Worm (Caenorhabditis elegans): ENCODE measurements around the gene sto-4.

The sto-4 gene

ce11 chrX:11628580-11628979, 15.3 kb upstream of the sto-4 start, which contains the start of gene spp-30:
spp-30 (minus strand) TSS chrX:11628680.
- no peak for TF ChIP-seq mab-9 (GFP tag; IDR thresholded peaks at IDR 0.05)
- TF ChIP-seq tbx-2 (tag; optimal IDR thresholded peaks at IDR 0.05) = no peak
- no peak for TF ChIP-seq C34B4.2 (tag; optimal IDR thresholded peaks at IDR 0.05)
- TF ChIP-seq pax-3 (tag; optimal IDR thresholded peaks at IDR 0.05) = no peak
- no peak for TF ChIP-seq nhr-20 (tag; optimal IDR thresholded peaks at IDR 0.05)
- no peak for TF ChIP-seq elt-3 (tag; optimal IDR thresholded peaks at IDR 0.05)
- no peak for TF ChIP-seq vab-15 (tag; optimal IDR thresholded peaks at IDR 0.05)
- no peak for TF ChIP-seq pqm-1 (tag; optimal IDR thresholded peaks at IDR 0.05)

- TF ChIP-seq lin-14 (GFP tag; optimal IDR thresholded peaks at IDR 0.05) = peak; percentile 27
- peak; percentile 60 for TF ChIP-seq fkh-10 (GFP tag; optimal IDR thresholded peaks at IDR 0.05)
- no peak for TF ChIP-seq egl-27 (tag; optimal IDR thresholded peaks at IDR 0.05)
These were observed 13.4 kb upstream of the sto-4 start for ce11 chrX:11630499-11630898.

- no peak for TF ChIP-seq nhr-76 (tag; optimal IDR thresholded peaks at IDR 0.05)
- TF ChIP-seq nhr-85 (tag) = peak; percentile 24
These were observed 11.8 kb upstream of the sto-4 start, which contains the start of gene sto-6 for ce11 chrX:11632107-11632506. sto-6 (plus strand) TSS chrX:11632407.

ce11 chrX:11633278-11633677, 10.6 kb upstream of the sto-4 start:
- no peak for TF ChIP-seq jun-1 (tag; optimal IDR thresholded peaks at IDR 0.05)
- no peak for TF ChIP-seq nhr-85 (tag)
- TF ChIP-seq aly-2 (tag; optimal IDR thresholded peaks at IDR 0.05) = no peak
- TF ChIP-seq aha-1 (tag; optimal IDR thresholded peaks at IDR 0.05) = no peak
- no peak for TF ChIP-seq xbp-1 (tag; optimal IDR thresholded peaks at IDR 0.05)
- TF ChIP-seq tbx-2 (tag; optimal IDR thresholded peaks at IDR 0.05) = no peak

ce11 chrX:11637721-11638120, 6.2 kb upstream of the sto-4 start:
- TF ChIP-seq ces-1 (GFP tag; optimal IDR thresholded peaks at IDR 0.05) (no peak), dsc-1 (tag; optimal IDR thresholded peaks at IDR 0.05) (peak; percentile 53), grh-1 (GFP tag; IDR thresholded peaks at IDR 0.05) (no peak), F16B12.6 (tag; optimal IDR thresholded peaks at IDR 0.05) (no peak), snu-23 (GFP tag; optimal IDR thresholded peaks at IDR 0.05) (no peak), lsy-2 (tag; optimal IDR thresholded peaks at IDR 0.05) (no peak)

- peak; percentile 65 for TF ChIP-seq lin-14 (GFP tag; optimal IDR thresholded peaks at IDR 0.05)
- TF ChIP-seq tbx-2 (tag; optimal IDR thresholded peaks at IDR 0.05) = peak; percentile 23
- TF ChIP-seq nhr-47 (tag; optimal IDR thresholded peaks at IDR 0.05) = peak; percentile 13
- TF ChIP-seq unc-30 (tag; optimal IDR thresholded peaks at IDR 0.05) = no peak
- no peak for TF ChIP-seq alr-1 (tag; optimal IDR thresholded peaks at IDR 0.05; ENCODE audit: borderline replicate concordance)
These were observed 4.9 kb upstream of the sto-4 start for ce11 chrX:11638987-11639386.

ce11 chrX:11640463-11640995, 3.4 kb upstream of the sto-4 start:
- TF ChIP-seq zag-1 (tag; optimal IDR thresholded peaks at IDR 0.05) (no peak), nhr-77 (tag; optimal IDR thresholded peaks at IDR 0.05) (no peak), fkh-10 (GFP tag; optimal IDR thresholded peaks at IDR 0.05) (peak; percentile 68), tlp-1 (tag; optimal IDR thresholded peaks at IDR 0.05) (no peak), C16A3.4 (tag; optimal IDR thresholded peaks at IDR 0.05) (no peak), pag-3 (tag; optimal IDR thresholded peaks at IDR 0.05; ENCODE audit: borderline replicate concordance, insufficient read depth) (no peak), sup-37 (GFP tag; optimal IDR thresholded peaks at IDR 0.05) (no peak), vab-15 (tag; optimal IDR thresholded peaks at IDR 0.05) (no peak), efl-1 (optimal IDR thresholded peaks at IDR 0.05) (no peak), efl-1 (GFP tag; optimal IDR thresholded peaks at IDR 0.05 in 1 of 2) (no peak), ceh-8 (GFP tag; optimal IDR thresholded peaks at IDR 0.05) (no peak), ztf-11 (tag; optimal IDR thresholded peaks at IDR 0.05) (no peak), aha-1 (tag; optimal IDR thresholded peaks at IDR 0.05) (no peak), ceh-88 (GFP tag; IDR thresholded peaks at IDR 0.05) (no peak), snpc-4 (tag; optimal IDR thresholded peaks at IDR 0.05) (no peak), nhr-28 (tag; optimal IDR thresholded peaks at IDR 0.05) (no peak), jun-1 (tag; optimal IDR thresholded peaks at IDR 0.05) (no peak), unc-62 (GFP tag; optimal IDR thresholded peaks at IDR 0.05) (no peak), fos-1 (tag; optimal IDR thresholded peaks at IDR 0.05) (no peak), pax-3 (tag; optimal IDR thresholded peaks at IDR 0.05) (no peak), ceh-63 (GFP tag; optimal IDR thresholded peaks at IDR 0.05) (no peak), egl-27 (tag; optimal IDR thresholded peaks at IDR 0.05) (no peak)

Measured in whole organism, L1 larva.